Fruit fly (Drosophila melanogaster): ENCODE measurements around the gene beat-IIIa.

DNA sequence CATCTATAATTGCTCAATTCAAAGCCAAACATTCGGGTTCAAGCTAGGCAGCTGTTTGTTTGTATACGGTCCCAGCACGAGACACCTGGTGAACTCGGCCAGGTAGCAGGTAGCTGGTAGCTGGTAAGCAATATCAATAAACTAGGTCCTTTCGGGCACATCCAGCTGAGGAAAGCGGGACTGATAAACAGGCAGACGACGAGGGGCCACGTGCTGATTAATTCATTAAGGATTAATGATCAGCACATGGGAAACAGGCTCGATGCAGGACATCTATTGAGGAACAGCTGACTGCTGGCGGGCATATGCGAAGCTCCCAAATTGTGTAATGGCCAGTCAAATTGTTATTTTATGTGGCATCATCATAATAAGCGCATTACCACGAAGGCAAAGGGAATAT, 91.4 kb downstream of the beat-IIIa start:
- TF ChIP-seq CG7045 (GFP tag; optimal IDR thresholded peaks at IDR 0.05): no peak
- no peak for TF ChIP-seq kay (GFP tag; ENCODE audit: borderline replicate concordance)
- TF ChIP-seq Crg-1 (GFP tag; optimal IDR thresholded peaks at IDR 0.05): no peak

All from whole organism, adult.